Worm (Caenorhabditis elegans): Measurements from ENCODE around the gene F45D3.3.
A peak's percentile ranks its signal among the peaks of the same experiment; 100 is the strongest.

DNA sequence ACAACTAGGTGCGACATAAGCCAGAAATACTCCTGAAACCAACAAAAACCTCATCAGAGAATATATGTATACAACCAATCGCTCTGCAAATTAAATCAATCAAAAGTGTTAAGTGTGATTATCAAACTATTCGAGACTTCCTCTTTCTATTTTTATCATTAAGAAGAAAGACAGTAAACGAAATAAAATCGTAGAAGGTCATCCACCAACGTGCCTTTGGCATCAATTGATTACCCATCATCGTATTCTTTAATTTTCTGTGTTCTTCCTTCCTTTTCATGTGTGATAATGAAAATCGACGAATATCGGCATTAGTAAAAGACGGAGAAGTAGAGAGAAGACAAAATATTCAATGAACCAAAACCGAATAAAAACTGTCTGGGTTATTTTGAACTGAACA lies 38.2 kb downstream of the F45D3.3 start:
- TF ChIP-seq unc-62 (GFP tag; optimal IDR thresholded peaks at IDR 0.05): no peak
- TF ChIP-seq fkh-10 (GFP tag; optimal IDR thresholded peaks at IDR 0.05): no peak
- no peak for TF ChIP-seq nhr-25 (tag; optimal IDR thresholded peaks at IDR 0.05)
- TF ChIP-seq nhr-23 (tag; optimal IDR thresholded peaks at IDR 0.05): peak; percentile 15

Data from whole organism, L3 larva.